Worm (Caenorhabditis elegans): Measurements from ENCODE around the gene C33G3.5.
A peak's percentile ranks its signal among the peaks of the same experiment; 100 is the strongest.

The C33G3.5 gene

DNA sequence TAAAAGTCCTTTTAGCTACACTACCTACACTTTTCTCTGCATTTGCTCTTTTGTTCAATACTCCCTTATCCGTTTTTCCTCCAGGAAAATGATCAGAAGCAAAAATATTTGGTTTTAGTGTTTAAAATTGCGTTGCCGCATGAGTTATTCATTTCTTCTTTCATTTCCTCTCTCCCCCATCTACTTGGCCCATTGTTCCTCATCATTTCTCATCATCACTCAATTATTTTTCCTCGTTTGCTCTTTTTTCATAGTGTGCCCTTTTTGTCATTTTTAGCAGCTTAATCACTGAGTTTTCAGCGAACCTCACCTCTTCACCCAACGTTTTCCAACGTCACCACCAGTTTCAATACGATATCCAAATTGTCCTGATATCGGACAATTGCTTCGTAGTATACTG, 29.2 kb downstream of the C33G3.5 start, which contains the start of gene dyc-1:
TSS of gene dyc-1 (plus strand) at position 301 of the 400 bp plus-strand sequence.
- no peak for TF ChIP-seq skn-1 (tag; optimal IDR thresholded peaks at IDR 0.05)
- no peak for TF ChIP-seq egl-27 (tag; optimal IDR thresholded peaks at IDR 0.05)
- TF ChIP-seq nhr-11 (tag; optimal IDR thresholded peaks at IDR 0.05): no peak
- TF ChIP-seq nhr-237 (tag; optimal IDR thresholded peaks at IDR 0.05): no peak
- no peak for TF ChIP-seq nhr-67 (tag; optimal IDR thresholded peaks at IDR 0.05)
- TF ChIP-seq elt-3 (tag; optimal IDR thresholded peaks at IDR 0.05): no peak
- TF ChIP-seq pha-4 (tag; optimal IDR thresholded peaks at IDR 0.05): no peak
- TF ChIP-seq fos-1 (tag; optimal IDR thresholded peaks at IDR 0.05): no peak
- TF ChIP-seq mdl-1 (tag; optimal IDR thresholded peaks at IDR 0.05): no peak
- TF ChIP-seq nhr-76 (tag; optimal IDR thresholded peaks at IDR 0.05): no peak
- TF ChIP-seq ceh-28 (tag; optimal IDR thresholded peaks at IDR 0.05): no peak
- no peak for TF ChIP-seq zag-1 (tag; optimal IDR thresholded peaks at IDR 0.05)
- TF ChIP-seq sea-2 (GFP tag; optimal IDR thresholded peaks at IDR 0.05): no peak
- TF ChIP-seq lsy-12 (tag; optimal IDR thresholded peaks at IDR 0.05): no peak
- TF ChIP-seq tbx-2 (tag; optimal IDR thresholded peaks at IDR 0.05): no peak
- no peak for TF ChIP-seq jun-1 (tag; optimal IDR thresholded peaks at IDR 0.05)
- TF ChIP-seq elt-1 (tag; optimal IDR thresholded peaks at IDR 0.05): no peak

ce11 chrX:14047609-14048008, 30.9 kb downstream of the C33G3.5 start:
- peak; percentile 59 for TF ChIP-seq fkh-10 (GFP tag; optimal IDR thresholded peaks at IDR 0.05)
- no peak for TF ChIP-seq skn-1 (tag; optimal IDR thresholded peaks at IDR 0.05)
- no peak for TF ChIP-seq R02D3.7 (tag; optimal IDR thresholded peaks at IDR 0.05)
- TF ChIP-seq nhr-23 (tag; optimal IDR thresholded peaks at IDR 0.05): no peak
- no peak for TF ChIP-seq elt-2 (tag; optimal IDR thresholded peaks at IDR 0.05)
- no peak for TF ChIP-seq ceh-82 (tag; optimal IDR thresholded peaks at IDR 0.05)
- TF ChIP-seq nhr-77 (tag; optimal IDR thresholded peaks at IDR 0.05): no peak
- TF ChIP-seq fos-1 (tag; optimal IDR thresholded peaks at IDR 0.05): no peak
- peak; percentile 2 for TF ChIP-seq lin-39 (tag; optimal IDR thresholded peaks at IDR 0.05)

- TF ChIP-seq lin-39 (tag; optimal IDR thresholded peaks at IDR 0.05) (peak; percentile 7), nhr-11 (tag; optimal IDR thresholded peaks at IDR 0.05) (no peak)
Observed at ce11 chrX:14044362-14044761, 34.1 kb downstream of the C33G3.5 start.

- no peak for TF ChIP-seq ceh-9 (tag; optimal IDR thresholded peaks at IDR 0.05)
- no peak for TF ChIP-seq pha-4 (tag; optimal IDR thresholded peaks at IDR 0.05)
- TF ChIP-seq unc-62 (GFP tag; optimal IDR thresholded peaks at IDR 0.05): no peak
- no peak for TF ChIP-seq R02D3.7 (tag; optimal IDR thresholded peaks at IDR 0.05)
- TF ChIP-seq nhr-28 (tag; optimal IDR thresholded peaks at IDR 0.05): no peak
- no peak for TF ChIP-seq jun-1 (tag; optimal IDR thresholded peaks at IDR 0.05)
- no peak for TF ChIP-seq daf-12 (tag; optimal IDR thresholded peaks at IDR 0.05)
- no peak for TF ChIP-seq eor-1 (tag; optimal IDR thresholded peaks at IDR 0.05)
- no peak for TF ChIP-seq nfya-1 (tag; optimal IDR thresholded peaks at IDR 0.05; ENCODE audit: insufficient read depth)
- TF ChIP-seq elt-1 (tag; optimal IDR thresholded peaks at IDR 0.05): no peak
- no peak for TF ChIP-seq mdl-1 (tag; optimal IDR thresholded peaks at IDR 0.05)
- TF ChIP-seq fkh-2 (tag; optimal IDR thresholded peaks at IDR 0.05): no peak
- TF ChIP-seq elt-3 (tag; optimal IDR thresholded peaks at IDR 0.05): no peak
- TF ChIP-seq pqm-1 (tag; optimal IDR thresholded peaks at IDR 0.05): no peak
Observed at ce11 chrX:14039293-14039692, 39.2 kb downstream of the C33G3.5 start.

DNA sequence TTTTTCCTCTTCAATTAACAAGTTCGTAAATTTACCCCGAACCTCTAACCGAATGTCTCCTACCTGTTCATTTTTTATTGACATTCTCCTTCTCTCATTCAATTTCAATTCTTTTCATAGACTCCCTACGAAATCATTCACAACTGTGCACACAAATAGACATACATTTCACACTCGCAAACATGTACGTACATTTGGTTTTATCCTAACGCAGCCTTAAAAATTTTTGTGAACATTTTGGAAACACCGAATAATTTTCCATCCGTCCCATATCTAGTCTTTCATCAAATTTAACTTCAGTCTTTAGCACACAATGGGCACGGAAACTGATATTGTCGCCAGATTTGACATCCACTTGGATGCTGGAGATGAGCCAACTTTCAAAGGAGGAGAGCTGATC, 45.0 kb downstream of the C33G3.5 start, which contains the start of gene arrd-25:
TSS of gene arrd-25 (plus strand) at position 301 of the 400 bp plus-strand sequence.
- TF ChIP-seq eor-1 (tag; optimal IDR thresholded peaks at IDR 0.05): no peak
- TF ChIP-seq pha-4 (tag; optimal IDR thresholded peaks at IDR 0.05): peak; percentile 38

- peak; percentile 29 for TF ChIP-seq pha-4 (tag; optimal IDR thresholded peaks at IDR 0.05)
- no peak for TF ChIP-seq nhr-23 (tag; optimal IDR thresholded peaks at IDR 0.05)
- peak; percentile 55 for TF ChIP-seq pqm-1 (tag; optimal IDR thresholded peaks at IDR 0.05)
- TF ChIP-seq elt-2 (tag; optimal IDR thresholded peaks at IDR 0.05): peak; percentile 39
- TF ChIP-seq nhr-76 (tag; optimal IDR thresholded peaks at IDR 0.05): no peak
Observed at ce11 chrX:14030524-14030923, 48.0 kb downstream of the C33G3.5 start.
